Worm (Caenorhabditis elegans): Measurements from ENCODE around the gene prde-1.

DNA sequence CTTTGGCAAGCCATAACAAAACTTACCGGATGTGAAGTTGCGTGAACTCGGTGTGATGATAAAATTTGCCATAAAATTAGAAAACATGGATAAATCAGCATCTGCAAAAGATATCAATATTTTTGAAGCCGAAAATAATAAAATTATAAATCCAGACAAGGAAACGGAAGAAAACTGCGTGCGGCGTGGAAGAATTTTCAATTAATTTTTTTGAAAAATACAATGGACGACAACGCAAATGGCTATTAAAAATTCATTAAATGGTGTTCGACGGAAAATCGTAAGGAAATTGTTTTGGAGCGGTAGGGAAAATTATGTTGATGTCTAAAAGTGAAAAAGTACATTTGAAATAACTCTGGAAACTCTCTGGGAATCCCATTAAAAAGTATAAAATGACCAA is 21.0 kb downstream of the prde-1 start, which contains the start of gene acr-18:
- TF ChIP-seq ceh-82 (tag; optimal IDR thresholded peaks at IDR 0.05) = no peak
- no peak for TF ChIP-seq zip-11 (GFP tag; IDR thresholded peaks at IDR 0.05)
- TF ChIP-seq unc-39 (tag; optimal IDR thresholded peaks at IDR 0.05) = no peak
- TF ChIP-seq nhr-28 (tag; optimal IDR thresholded peaks at IDR 0.05) = no peak
- no peak for TF ChIP-seq egl-43 (GFP tag; IDR thresholded peaks at IDR 0.05)
- TF ChIP-seq skn-1 (tag; optimal IDR thresholded peaks at IDR 0.05) = no peak
- no peak for TF ChIP-seq D1046.2 (GFP tag; IDR thresholded peaks at IDR 0.05)
- no peak for TF ChIP-seq nhr-11 (tag; optimal IDR thresholded peaks at IDR 0.05)
- TF ChIP-seq madf-9 (GFP tag; conservative IDR thresholded peaks at IDR 0.05) = no peak
- no peak for TF ChIP-seq nhr-10 (tag; optimal IDR thresholded peaks at IDR 0.05)
- no peak for TF ChIP-seq R02D3.7 (tag; optimal IDR thresholded peaks at IDR 0.05)
